Worm (Caenorhabditis elegans) whole organism, L4 larva: ENCODE results near the gene Y49E10.4.

Experiments
- D1046.2 ChIP-seq: fragments of 200-800 bp; sonication (Bioruptor generic); IDR thresholded peaks from 2 replicates; pipeline ENCODE4 v1.3.6; 2022; ENCODE audit warnings: missing genetic modification characterization, missing compliant biosample characterization
- F26F4.8 ChIP-seq: fragments of 200-800 bp; sonication (Bioruptor generic); conservative IDR thresholded peaks from 2 replicates; pipeline ENCODE4 v1.3.6; 2022; ENCODE audit warnings: missing genetic modification characterization, missing compliant biosample characterization
- F37D6.2 ChIP-seq: sonication (generic microtip); optimal IDR thresholded peaks from 2 replicates; lab custom pipeline; 2016; ENCODE audit warnings: mild to moderate bottlenecking, missing genetic modification characterization, missing compliant biosample characterization
- R02D3.7 ChIP-seq: fragments of 150-350 bp; sonication (generic microtip); optimal IDR thresholded peaks from 3 replicates; lab custom pipeline; 2014; ENCODE audit warnings: missing biosample characterization, missing genetic modification characterization
- Y105C5A.15 ChIP-seq: fragments of 200-800 bp; sonication (Bioruptor generic); IDR thresholded peaks from 2 replicates; pipeline ENCODE4 v1.3.6; 2022; ENCODE audit warnings: missing genetic modification characterization, missing compliant biosample characterization
- ama-1 ChIP-seq: fragments of 150-350 bp; optimal IDR thresholded peaks from 2 replicates; lab custom pipeline; 2014; ENCODE audit warnings: inconsistent platforms, mixed read lengths
- attf-4 ChIP-seq: sonication (generic microtip); optimal IDR thresholded peaks from 3 replicates; lab custom pipeline; 2017; ENCODE audit warnings: missing biosample characterization, missing genetic modification characterization
- ceh-62 ChIP-seq: sonication (generic microtip); optimal IDR thresholded peaks from 2 replicates; lab custom pipeline; 2017; ENCODE audit warnings: missing biosample characterization, missing genetic modification characterization
- ctbp-1 ChIP-seq: fragments of 200-800 bp; sonication (Bioruptor generic); IDR thresholded peaks from 2 replicates; pipeline ENCODE4 v1.3.6; 2022; ENCODE audit warnings: missing genetic modification reagents, missing genetic modification characterization, missing compliant biosample characterization
- daf-16 ChIP-seq, 3 experiments: sonication (generic microtip); optimal IDR thresholded peaks; 2 replicates each; lab custom pipeline; 2016 to 2017; ENCODE audit warnings: missing genetic modification characterization in 3 of 3, missing genetic modification reagents in 3 of 3, mild to moderate bottlenecking in 2 of 3, missing compliant biosample characterization in 2 of 3, missing biosample characterization in 1 of 3, moderate library complexity in 1 of 3
- dpl-1 ChIP-seq: fragments of 150-350 bp; optimal IDR thresholded peaks from 2 replicates; lab custom pipeline; 2014; ENCODE audit warnings: missing biosample characterization, missing genetic modification reagents, missing genetic modification characterization
- duxl-1 ChIP-seq: sonication (generic microtip); optimal IDR thresholded peaks from 2 replicates; lab custom pipeline; 2016; ENCODE audit warnings: mild to moderate bottlenecking, missing genetic modification characterization, moderate library complexity, missing compliant biosample characterization; ENCODE audit not compliant: poor library complexity
- dve-1 ChIP-seq: sonication (generic microtip); optimal IDR thresholded peaks from 2 replicates; lab custom pipeline; 2017; ENCODE audit warnings: antibody characterized with exemption, mild to moderate bottlenecking, missing genetic modification characterization, missing compliant biosample characterization; ENCODE audit not compliant: insufficient read depth
- hif-1 ChIP-seq, 2 experiments: sonication (generic microtip); optimal IDR thresholded peaks; 2 replicates each; lab custom pipeline; 2016 to 2017; ENCODE audit warnings: missing compliant biosample characterization in 2 of 2, missing genetic modification characterization in 2 of 2, missing genetic modification reagents in 2 of 2, missing genotype in 2 of 2, mild to moderate bottlenecking in 1 of 2
- hlh-11 ChIP-seq: fragments of 200-800 bp; sonication (Bioruptor generic); optimal IDR thresholded peaks from 2 replicates; lab custom pipeline; 2018; ENCODE audit warnings: mild to moderate bottlenecking, missing genetic modification characterization, missing compliant biosample characterization
- hmg-1.1 ChIP-seq: fragments of 200-800 bp; sonication (Bioruptor generic); IDR thresholded peaks from 2 replicates; pipeline ENCODE4 v1.3.6; 2022; ENCODE audit warnings: missing genetic modification reagents, missing genetic modification characterization, missing compliant biosample characterization
- jun-1 ChIP-seq: fragments of 150-350 bp; optimal IDR thresholded peaks from 2 replicates; lab custom pipeline; 2014; ENCODE audit warnings: missing biosample characterization, missing genetic modification reagents, missing genetic modification characterization
- lin-38 ChIP-seq: fragments of 200-800 bp; sonication (Bioruptor generic); IDR thresholded peaks from 2 replicates; pipeline ENCODE4 v1.3.6; 2022; ENCODE audit warnings: missing genetic modification reagents, missing genetic modification characterization, missing compliant biosample characterization
- lir-3 ChIP-seq: sonication (generic microtip); optimal IDR thresholded peaks from 2 replicates; lab custom pipeline; 2016; ENCODE audit warnings: mild to moderate bottlenecking, missing genetic modification characterization, missing compliant biosample characterization
- lsy-2 ChIP-seq, 2 experiments: fragments of 150-350 bp in 1 of 2; sonication (generic microtip) in 1 of 2; optimal IDR thresholded peaks; 2 replicates each; lab custom pipeline; 2014 to 2017; ENCODE audit warnings: missing biosample characterization in 2 of 2, missing genetic modification characterization in 2 of 2
- mdt-29 ChIP-seq: fragments of 200-800 bp; sonication (Bioruptor generic); IDR thresholded peaks from 2 replicates; pipeline ENCODE4 v1.3.6; 2022; ENCODE audit warnings: missing genetic modification reagents, missing genetic modification characterization, missing compliant biosample characterization
- mes-2 ChIP-seq: sonication (generic microtip); optimal IDR thresholded peaks from 2 replicates; lab custom pipeline; 2016; ENCODE audit warnings: missing genotype, mild to moderate bottlenecking, missing genetic modification characterization, missing compliant biosample characterization; ENCODE audit not compliant: poor library complexity, severe bottlenecking
- mxl-3 ChIP-seq: fragments of 200-800 bp; sonication (Bioruptor generic); optimal IDR thresholded peaks from 2 replicates; lab custom pipeline; 2018; ENCODE audit warnings: mild to moderate bottlenecking, missing genetic modification characterization, missing compliant biosample characterization
- nhr-11 ChIP-seq: fragments of 150-350 bp; optimal IDR thresholded peaks from 2 replicates; lab custom pipeline; 2014; ENCODE audit warnings: missing biosample characterization, missing genetic modification characterization
- nhr-28 ChIP-seq: fragments of 150-350 bp; optimal IDR thresholded peaks from 2 replicates; lab custom pipeline; 2014; ENCODE audit warnings: missing biosample characterization, missing genetic modification characterization
- nhr-41 ChIP-seq: fragments of 200-800 bp; sonication (Bioruptor generic); IDR thresholded peaks from 2 replicates; pipeline ENCODE4 v1.3.6; 2022; ENCODE audit warnings: missing genetic modification reagents, missing genetic modification characterization, missing compliant biosample characterization
- nhr-42 ChIP-seq: fragments of 200-800 bp; sonication (Bioruptor generic); IDR thresholded peaks from 2 replicates; pipeline ENCODE4 v1.3.6; 2022; ENCODE audit warnings: missing genetic modification characterization, missing compliant biosample characterization
- pqm-1 ChIP-seq: sonication (generic microtip); optimal IDR thresholded peaks from 2 replicates; lab custom pipeline; 2017; ENCODE audit warnings: missing biosample characterization, missing genetic modification characterization
- rbr-2 ChIP-seq: sonication (generic microtip); optimal IDR thresholded peaks from 2 replicates; lab custom pipeline; 2016; ENCODE audit warnings: missing genotype, missing genetic modification characterization, missing compliant biosample characterization
- set-16 ChIP-seq: fragments of 200-800 bp; sonication (Bioruptor generic); IDR thresholded peaks from 2 replicates; pipeline ENCODE4 v1.3.6; 2022; ENCODE audit warnings: missing genetic modification reagents, missing genetic modification characterization, missing compliant biosample characterization
- snpc-4 ChIP-seq: fragments of 150-350 bp; optimal IDR thresholded peaks from 2 replicates; lab custom pipeline; 2014; ENCODE audit warnings: missing biosample characterization, missing genetic modification characterization
- tag-97 ChIP-seq: fragments of 200-800 bp; sonication (Bioruptor generic); IDR thresholded peaks from 2 replicates; pipeline ENCODE4 v1.3.6; 2022; ENCODE audit warnings: missing genetic modification characterization, missing compliant biosample characterization
- unc-39 ChIP-seq: sonication (generic microtip); optimal IDR thresholded peaks from 2 replicates; lab custom pipeline; 2017; ENCODE audit warnings: missing biosample characterization, missing genetic modification characterization
- unc-62 ChIP-seq, 3 experiments: fragments of 150-350 bp in 1 of 3; sonication (generic microtip); optimal IDR thresholded peaks in 2 of 3; peaks in 1 of 3; 1 replicate in 1 of 3; 2 replicates in 2 of 3; lab custom pipeline; 2014 to 2017; ENCODE audit warnings: missing biosample characterization in 3 of 3, missing genetic modification characterization in 3 of 3, missing genetic modification reagents in 3 of 3, missing genotype in 1 of 3
- zip-11 ChIP-seq: fragments of 200-800 bp; sonication (Bioruptor generic); IDR thresholded peaks from 2 replicates; pipeline ENCODE4 v1.3.6; 2022; ENCODE audit warnings: missing genetic modification characterization, missing compliant biosample characterization
- ztf-11 ChIP-seq: fragments of 150-350 bp; optimal IDR thresholded peaks from 2 replicates; lab custom pipeline; 2014; ENCODE audit warnings: missing biosample characterization, missing genetic modification characterization

The Y49E10.4 gene

ce11 chrIII:12368462-12369306, 14.9 kb downstream of the Y49E10.4 start, which contains the start of gene his-72 (continued):
- TF ChIP-seq nhr-42 (GFP tag; lab: Robert Waterston, UW) (no peak), jun-1 (tag; lab: Kevin White, UChicago) (no peak), nhr-11 (tag; lab: Kevin White, UChicago) (peak; percentile 21), snpc-4 (tag; lab: Kevin White, UChicago) (no peak), nhr-28 (tag; lab: Kevin White, UChicago) (no peak), hlh-11 (tag; lab: Kevin White, UChicago) (peak; percentile 33), rbr-2 (peak; percentile 27), dve-1 (peak; percentile 52), dpl-1 (GFP tag; lab: Kevin White, UChicago) (peak; percentile 21), mxl-3 (GFP tag; lab: Kevin White, UChicago) (peak; percentile 40), mdt-29 (GFP tag; lab: Robert Waterston, UW) (0 out of 2 replicates have a peak, but pooled peaks have one; percentile 19), D1046.2 (GFP tag; lab: Robert Waterston, UW) (no peak), R02D3.7 (tag; lab: Kevin White, UChicago) (no peak), lir-3 (tag; lab: Kevin White, UChicago) (no peak), ctbp-1 (GFP tag; lab: Robert Waterston, UW) (0 out of 2 replicates have a peak, but pooled peaks have one; percentile 15), hif-1 (tag; optimal IDR thresholded peaks at IDR 0.05; lab: Kevin White, UChicago) (no peak), tag-97 (GFP tag; lab: Robert Waterston, UW) (no peak), attf-4 (tag; lab: Kevin White, UChicago) (no peak), hmg-1.1 (GFP tag; lab: Robert Waterston, UW) (peak; percentile 46; the same call in 1 of the 2 replicates), unc-62 (GFP tag; optimal IDR thresholded peaks at IDR 0.05 in 1 of 2; lab: Kevin White, UChicago) (peak in 1 of 2 experiments; percentile 34), unc-62 (tag; optimal IDR thresholded peaks at IDR 0.05; lab: Kevin White, UChicago) (no peak), F26F4.8 (GFP tag; lab: Robert Waterston, UW) (no peak), unc-39 (tag; lab: Kevin White, UChicago) (no peak), daf-16 (GFP tag; optimal IDR thresholded peaks at IDR 0.05; lab: Kevin White, UChicago) (no peak), daf-16 (tag; optimal IDR thresholded peaks at IDR 0.05; lab: Kevin White, UChicago) (no peak), F37D6.2 (tag; lab: Kevin White, UChicago) (no peak), ztf-11 (tag; lab: Kevin White, UChicago) (no peak), ama-1 (lab: Kevin White, UChicago) (peak; percentile 89), lsy-2 (tag; optimal IDR thresholded peaks at IDR 0.05; lab: Kevin White, UChicago) (peak in 1 of 2 experiments; percentile 59), ceh-62 (tag; lab: Kevin White, UChicago) (no peak), duxl-1 (tag; lab: Kevin White, UChicago) (no peak), Y105C5A.15 (GFP tag; lab: Robert Waterston, UW) (no peak), lin-38 (GFP tag; lab: Robert Waterston, UW) (peak; percentile 54)
- TF ChIP-seq, all 104 proteins: peak for 25

- TF ChIP-seq nhr-41 (no peak), zip-11 (GFP tag; lab: Robert Waterston, UW) (no peak), set-16 (GFP tag; lab: Robert Waterston, UW) (peak; percentile 60), mes-2 (tag; lab: Kevin White, UChicago) (peak; percentile 18), pqm-1 (tag; lab: Kevin White, UChicago) (no peak), mdt-29 (GFP tag; lab: Robert Waterston, UW) (no peak), lir-3 (tag; lab: Kevin White, UChicago) (no peak)
Observed at ce11 chrIII:12367891-12368290, 15.7 kb downstream of the Y49E10.4 start.
